Fruit fly (Drosophila melanogaster) whole organism, embryonic: Measurements from ENCODE around the gene CG13096.

ENCODE experiments used
- Asciz ChIP-seq: fragments of 200-800 bp; sonication (Bioruptor generic); optimal IDR thresholded peaks from 2 replicates; lab custom pipeline; 2017; ENCODE audit warnings: missing biosample characterization, mild to moderate bottlenecking, missing genetic modification characterization, missing genetic modification reagents
- Bdp1 ChIP-seq: fragments of 200-800 bp; sonication (Bioruptor generic); optimal IDR thresholded peaks from 3 replicates; lab custom pipeline; 2016; ENCODE audit warnings: missing biosample characterization, missing genetic modification characterization
- Bteb2 ChIP-seq: fragments of 200-800 bp; sonication (Bioruptor generic); optimal IDR thresholded peaks from 2 replicates; lab custom pipeline; 2016; ENCODE audit warnings: missing biosample characterization, missing genetic modification characterization
- CG11504 ChIP-seq: fragments of 200-800 bp; sonication (Bioruptor generic); optimal IDR thresholded peaks from 3 replicates; lab custom pipeline; 2019; ENCODE audit warnings: missing biosample characterization, mild to moderate bottlenecking, missing genetic modification characterization, moderate library complexity
- CG11723 ChIP-seq: fragments of 200-800 bp; sonication (Bioruptor generic); optimal IDR thresholded peaks from 2 replicates; lab custom pipeline; 2017; ENCODE audit warnings: missing biosample characterization, mild to moderate bottlenecking, missing genetic modification characterization
- CG1233 ChIP-seq: fragments of 200-800 bp; sonication (Bioruptor generic); optimal IDR thresholded peaks from 4 replicates; lab custom pipeline; 2018; ENCODE audit warnings: missing biosample characterization, mild to moderate bottlenecking, missing genetic modification characterization
- CG13123 ChIP-seq: fragments of 200-800 bp; sonication (Bioruptor generic); optimal IDR thresholded peaks from 2 replicates; lab custom pipeline; 2016; ENCODE audit warnings: missing biosample characterization, missing genetic modification characterization
- CG15696 ChIP-seq: fragments of 200-800 bp; sonication (Bioruptor generic); optimal IDR thresholded peaks from 2 replicates; lab custom pipeline; 2019; ENCODE audit warnings: missing biosample characterization, mild to moderate bottlenecking, missing genetic modification characterization, moderate library complexity
- CG17361 ChIP-seq: fragments of 200-800 bp; sonication (Bioruptor generic); IDR thresholded peaks from 3 replicates; pipeline ENCODE4 v1.3.6; 2022; ENCODE audit warnings: missing biosample characterization, missing genetic modification characterization
- CG1792 ChIP-seq: fragments of 200-800 bp; sonication (Bioruptor generic); optimal IDR thresholded peaks from 2 replicates; lab custom pipeline; 2016; ENCODE audit warnings: missing biosample characterization, missing genetic modification characterization
- CG18011 ChIP-seq: fragments of 200-800 bp; sonication (Bioruptor generic); optimal IDR thresholded peaks from 2 replicates; lab custom pipeline; 2017; ENCODE audit warnings: missing biosample characterization, missing genetic modification characterization, mild to moderate bottlenecking, moderate library complexity, missing genotype
- CG18262 ChIP-seq: fragments of 200-800 bp; optimal IDR thresholded peaks from 3 replicates; lab custom pipeline; 2019; ENCODE audit warnings: missing biosample characterization, mild to moderate bottlenecking, missing genetic modification characterization, moderate library complexity
- CG30403 ChIP-seq: fragments of 200-800 bp; sonication (Bioruptor generic); optimal IDR thresholded peaks from 3 replicates; lab custom pipeline; 2016; ENCODE audit warnings: missing biosample characterization, missing genetic modification characterization
- CG31388 ChIP-seq: fragments of 200-800 bp; sonication (Bioruptor generic); optimal IDR thresholded peaks from 2 replicates; lab custom pipeline; 2016; ENCODE audit warnings: missing biosample characterization, missing genetic modification characterization
- CG32767 ChIP-seq: fragments of 200-800 bp; sonication (Bioruptor generic); IDR thresholded peaks from 2 replicates; pipeline ENCODE4 v1.3.6; 2022; ENCODE audit warnings: missing biosample characterization, missing genetic modification characterization
- CG42726 ChIP-seq: fragments of 200-800 bp; sonication (Bioruptor generic); IDR thresholded peaks from 2 replicates; pipeline ENCODE4 v1.3.6; 2022; ENCODE audit warnings: missing biosample characterization, missing genetic modification characterization; ENCODE audit not compliant: partially characterized antibody
- CG6175 ChIP-seq: fragments of 200-800 bp; sonication (Bioruptor generic); IDR thresholded peaks from 3 replicates; pipeline ENCODE4 v1.3.6; 2022; ENCODE audit warnings: missing biosample characterization, missing genetic modification characterization
- CG6765 ChIP-seq: fragments of 200-800 bp; sonication (Bioruptor generic); optimal IDR thresholded peaks from 3 replicates; lab custom pipeline; 2017; ENCODE audit warnings: missing biosample characterization, mild to moderate bottlenecking, missing genetic modification characterization
- CG7271 ChIP-seq: fragments of 200-800 bp; sonication (Bioruptor generic); optimal IDR thresholded peaks from 2 replicates; lab custom pipeline; 2018; ENCODE audit warnings: missing biosample characterization, mild to moderate bottlenecking, missing genetic modification characterization, moderate library complexity
- CG7357 ChIP-seq: fragments of 200-800 bp; sonication (Bioruptor generic); IDR thresholded peaks from 3 replicates; pipeline ENCODE4 v1.3.6; 2022; ENCODE audit warnings: missing biosample characterization, missing genetic modification characterization
- CG8359 ChIP-seq: fragments of 200-800 bp; sonication (Bioruptor generic); optimal IDR thresholded peaks from 2 replicates; lab custom pipeline; 2017; ENCODE audit warnings: missing biosample characterization, mild to moderate bottlenecking, missing genetic modification characterization, borderline replicate concordance
- CG8388 ChIP-seq: fragments of 200-800 bp; sonication (Bioruptor generic); optimal IDR thresholded peaks from 2 replicates; lab custom pipeline; 2019; ENCODE audit warnings: missing biosample characterization, mild to moderate bottlenecking, missing genetic modification characterization, moderate library complexity
- CG9817 ChIP-seq: fragments of 200-800 bp; sonication (Bioruptor generic); optimal IDR thresholded peaks from 2 replicates; lab custom pipeline; 2018; ENCODE audit warnings: missing biosample characterization, mild to moderate bottlenecking, missing genetic modification characterization, moderate library complexity
- CG9876 ChIP-seq: fragments of 200-800 bp; sonication (Bioruptor generic); optimal IDR thresholded peaks from 2 replicates; lab custom pipeline; 2016; ENCODE audit warnings: missing biosample characterization, missing genetic modification characterization
- Dll ChIP-seq: fragments of 200-800 bp; sonication (Bioruptor generic); IDR thresholded peaks from 4 replicates; pipeline ENCODE4 v1.3.6; 2022; ENCODE audit warnings: missing biosample characterization, missing genetic modification characterization; ENCODE audit not compliant: partially characterized antibody
- Drgx ChIP-seq: fragments of 200-800 bp; sonication (Bioruptor generic); IDR thresholded peaks from 2 replicates; pipeline ENCODE4 v1.3.6; 2022; ENCODE audit warnings: missing biosample characterization, missing genetic modification characterization
- Fer1 ChIP-seq: fragments of 200-800 bp; sonication (Bioruptor generic); optimal IDR thresholded peaks from 2 replicates; lab custom pipeline; 2017; ENCODE audit warnings: missing biosample characterization, mild to moderate bottlenecking, missing genetic modification characterization
- Fer2 ChIP-seq: fragments of 200-800 bp; sonication (Bioruptor generic); optimal IDR thresholded peaks from 2 replicates; lab custom pipeline; 2018; ENCODE audit warnings: missing biosample characterization, mild to moderate bottlenecking, missing genetic modification characterization, moderate library complexity
- H15 ChIP-seq: fragments of 200-800 bp; sonication (Bioruptor generic); IDR thresholded peaks from 3 replicates; pipeline ENCODE4 v1.3.6; 2022; ENCODE audit warnings: missing biosample characterization, missing genetic modification characterization
- Lhr ChIP-seq: fragments of 200-800 bp; sonication (Bioruptor generic); optimal IDR thresholded peaks from 3 replicates; lab custom pipeline; 2017; ENCODE audit warnings: mild to moderate bottlenecking, missing biosample characterization, missing genetic modification reagents, missing genetic modification characterization
- MESR4 ChIP-seq: fragments of 200-800 bp; sonication (Bioruptor generic); optimal IDR thresholded peaks from 2 replicates; lab custom pipeline; 2018; ENCODE audit warnings: missing biosample characterization, mild to moderate bottlenecking, missing genetic modification characterization, moderate library complexity
- Myb ChIP-seq: fragments of 200-800 bp; sonication (Bioruptor generic); optimal IDR thresholded peaks from 2 replicates; lab custom pipeline; 2016; ENCODE audit warnings: missing biosample characterization, missing genetic modification characterization
- NC2α ChIP-seq: fragments of 200-800 bp; sonication (Bioruptor generic); optimal IDR thresholded peaks from 2 replicates; lab custom pipeline; 2016; ENCODE audit warnings: missing biosample characterization, missing genetic modification characterization
- NC2β ChIP-seq: fragments of 200-800 bp; sonication (Bioruptor generic); optimal IDR thresholded peaks from 2 replicates; lab custom pipeline; 2016; ENCODE audit warnings: missing biosample characterization, missing genetic modification characterization
- Oaz ChIP-seq: fragments of 200-800 bp; sonication (Bioruptor generic); IDR thresholded peaks from 2 replicates; pipeline ENCODE4 v1.3.6; 2022; ENCODE audit warnings: missing biosample characterization, missing genetic modification characterization
- Rx ChIP-seq: fragments of 200-800 bp; sonication (Bioruptor generic); IDR thresholded peaks from 2 replicates; pipeline ENCODE4 v1.3.6; 2022; ENCODE audit warnings: missing biosample characterization, missing genetic modification characterization
- ash1 ChIP-seq: fragments of 200-800 bp; sonication (Bioruptor generic); optimal IDR thresholded peaks from 2 replicates; lab custom pipeline; 2018; ENCODE audit warnings: missing biosample characterization, mild to moderate bottlenecking, missing genetic modification characterization
- en ChIP-seq: fragments of 200-800 bp; sonication (Bioruptor generic); optimal IDR thresholded peaks from 2 replicates; lab custom pipeline; 2016; ENCODE audit warnings: missing biosample characterization, missing genetic modification characterization
- gcm2 ChIP-seq: fragments of 200-800 bp; sonication (Bioruptor generic); optimal IDR thresholded peaks from 2 replicates; lab custom pipeline; 2016; ENCODE audit warnings: missing biosample characterization, missing genetic modification characterization
- gro ChIP-seq: fragments of 200-800 bp; sonication (Bioruptor generic); optimal IDR thresholded peaks from 2 replicates; lab custom pipeline; 2016; ENCODE audit warnings: missing biosample characterization, missing genetic modification characterization
- ham ChIP-seq: fragments of 200-800 bp; sonication (Bioruptor generic); IDR thresholded peaks from 2 replicates; pipeline ENCODE4 v1.3.6; 2022; ENCODE audit warnings: missing biosample characterization, missing genetic modification characterization
- hkb ChIP-seq, 2 experiments: fragments of 200-800 bp in 1 of 2; fragments of >200 bp in 1 of 2; sonication (Bioruptor generic) in 1 of 2; IDR thresholded peaks in 1 of 2; optimal IDR thresholded peaks in 1 of 2; 2 replicates each; pipeline versions ENCODE4 v1.3.6 to Lab custom; 2017 to 2022; ENCODE audit warnings: missing biosample characterization in 1 of 2, missing genetic modification characterization in 1 of 2
- insv ChIP-seq, 2 experiments: fragments of 200-800 bp; sonication (Bioruptor generic); optimal IDR thresholded peaks; 3 replicates each; lab custom pipeline; 2016 to 2018; ENCODE audit warnings: missing biosample characterization in 2 of 2, missing genetic modification characterization in 2 of 2
- otp ChIP-seq: fragments of 200-800 bp; sonication (Bioruptor generic); IDR thresholded peaks from 3 replicates; pipeline ENCODE4, ENCODE4 v1.3.6; 2022; ENCODE audit warnings: missing biosample characterization, missing genetic modification characterization
- pros ChIP-seq: fragments of 200-800 bp; sonication (Bioruptor generic); optimal IDR thresholded peaks from 3 replicates; lab custom pipeline; 2019; ENCODE audit warnings: missing biosample characterization, mild to moderate bottlenecking, missing genetic modification characterization, moderate library complexity
- sima ChIP-seq: fragments of 200-800 bp; sonication (Bioruptor generic); optimal IDR thresholded peaks from 2 replicates; lab custom pipeline; 2016; ENCODE audit warnings: missing biosample characterization, missing genetic modification characterization
- slbo ChIP-seq: fragments of 200-800 bp; sonication (Bioruptor generic); IDR thresholded peaks from 2 replicates; pipeline ENCODE4 v1.3.6; 2022; ENCODE audit warnings: missing biosample characterization, missing genetic modification characterization
- sqz ChIP-seq: fragments of 200-800 bp; sonication (Bioruptor generic); optimal IDR thresholded peaks from 3 replicates; lab custom pipeline; 2018; ENCODE audit warnings: missing biosample characterization, mild to moderate bottlenecking, missing genetic modification characterization
- ssp ChIP-seq: fragments of 200-800 bp; sonication (Bioruptor generic); IDR thresholded peaks from 2 replicates; pipeline ENCODE4 v1.3.6; 2022; ENCODE audit warnings: missing biosample characterization, missing genetic modification characterization
- stwl ChIP-seq: fragments of 200-800 bp; sonication (Bioruptor generic); optimal IDR thresholded peaks from 3 replicates; lab custom pipeline; 2018; ENCODE audit warnings: missing biosample characterization, mild to moderate bottlenecking, missing genetic modification characterization, moderate library complexity
- wor ChIP-seq: fragments of 200-800 bp; sonication (Bioruptor generic); IDR thresholded peaks from 2 replicates; pipeline ENCODE4 v1.3.6; 2022; ENCODE audit warnings: missing biosample characterization, missing genetic modification characterization

CG13096 gene

DNA sequence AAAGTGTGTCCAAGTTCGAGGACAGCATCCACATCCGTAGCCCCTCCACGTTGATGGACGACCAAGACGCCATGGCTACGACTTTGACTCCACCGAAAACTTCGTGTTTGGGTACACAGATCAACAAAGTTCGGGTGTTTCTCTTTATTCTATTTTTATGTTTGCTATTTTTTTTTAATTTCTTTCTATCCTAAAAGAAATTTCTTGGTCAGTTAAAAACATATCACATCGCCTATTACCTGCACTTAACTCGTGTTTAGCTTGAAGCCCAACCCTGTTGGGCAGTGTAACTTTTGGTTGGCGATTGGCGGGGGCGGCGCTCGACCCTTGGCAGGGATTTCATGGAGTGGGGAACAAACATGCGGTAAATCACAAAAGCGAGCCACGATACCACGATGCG lies 38.2 kb downstream of the CG13096 start (continued):
- TF ChIP-seq Bteb2 (GFP tag; lab: Kevin White, UChicago), result no peak
- peak; percentile 54; the same call in 1 of the 2 replicates for TF ChIP-seq CG32767 (GFP tag; lab: Robert Waterston, UW)
- TF ChIP-seq sqz (GFP tag; lab: Kevin White, UChicago), result no peak
- no peak for TF ChIP-seq CG9876 (GFP tag; lab: Kevin White, UChicago)
- no peak for TF ChIP-seq ham (GFP tag; lab: Robert Waterston, UW)
- no peak for TF ChIP-seq NC2β (GFP tag; lab: Kevin White, UChicago)
- no peak for TF ChIP-seq CG18011 (GFP tag; lab: Kevin White, UChicago)
- peak; percentile 65; the same call in 2 of the 3 replicates for TF ChIP-seq H15 (GFP tag; lab: Robert Waterston, UW)
- TF ChIP-seq CG42726, result no peak
- no peak for TF ChIP-seq Lhr (GFP tag; lab: Kevin White, UChicago)
- TF ChIP-seq Oaz (GFP tag; lab: Robert Waterston, UW), result peak; percentile 42
- TF ChIP-seq NC2α (GFP tag; lab: Kevin White, UChicago), result no peak
- no peak for TF ChIP-seq gcm2
- no peak for TF ChIP-seq Dll (GFP tag; lab: Robert Waterston, UW)
- peak; percentile 54 for TF ChIP-seq CG1233 (GFP tag; lab: Kevin White, UChicago)
- TF ChIP-seq CG15696, result no peak
- TF ChIP-seq CG30403, result peak; percentile 37
- TF ChIP-seq insv (GFP tag; optimal IDR thresholded peaks at IDR 0.05; lab: Kevin White, UChicago), result no peak
- TF ChIP-seq otp, result peak; percentile 75
- peak; percentile 57; the same call in 2 of the 3 replicates for TF ChIP-seq CG7357
- no peak for TF ChIP-seq Fer1 (GFP tag; lab: Kevin White, UChicago)
- no peak for TF ChIP-seq Myb (GFP tag; lab: Kevin White, UChicago)
- TF ChIP-seq stwl, result no peak
- peak; percentile 42 for TF ChIP-seq CG11504
- TF ChIP-seq CG13123 (GFP tag; lab: Kevin White, UChicago), result no peak
- TF ChIP-seq sima (GFP tag; lab: Kevin White, UChicago), result no peak
- TF ChIP-seq Drgx (GFP tag; lab: Robert Waterston, UW), result peak; percentile 50; the same call in 1 of the 2 replicates
- TF ChIP-seq CG31388, result no peak
- TF ChIP-seq hkb (optimal IDR thresholded peaks at IDR 0.05; lab: Kevin White, UChicago), result no peak
- peak; percentile 60 for TF ChIP-seq hkb (GFP tag; IDR thresholded peaks at IDR 0.05; lab: Robert Waterston, UW)
- TF ChIP-seq MESR4 (GFP tag; lab: Kevin White, UChicago), result no peak
- peak; percentile 40 for TF ChIP-seq CG8359 (GFP tag; lab: Kevin White, UChicago)
- TF ChIP-seq CG9817 (tag; lab: Kevin White, UChicago), result peak; percentile 7
- no peak for TF ChIP-seq pros
- no peak for TF ChIP-seq ash1 (GFP tag; lab: Kevin White, UChicago)
- peak; percentile 13 for TF ChIP-seq Asciz (GFP tag; lab: Kevin White, UChicago)
- peak; percentile 12; the same call in 1 of the 2 replicates for TF ChIP-seq wor (GFP tag; lab: Robert Waterston, UW)
- TF ChIP-seq CG18262 (tag; lab: Kevin White, UChicago), result peak; percentile 59
- TF ChIP-seq CG1792, result peak; percentile 21
- peak; percentile 46 for TF ChIP-seq CG8388
- no peak for TF ChIP-seq Fer2
- TF ChIP-seq gro, result no peak
- peak; percentile 45; the same call in 1 of the 2 replicates for TF ChIP-seq ssp (GFP tag; lab: Robert Waterston, UW)
- TF ChIP-seq Bdp1 (GFP tag; lab: Kevin White, UChicago), result no peak
- TF ChIP-seq en, result no peak
- peak; percentile 25 for TF ChIP-seq CG11723
- TF ChIP-seq CG17361 (GFP tag; lab: Robert Waterston, UW), result peak; percentile 59
- TF ChIP-seq Rx (GFP tag; lab: Robert Waterston, UW), result no peak
- TF ChIP-seq slbo (GFP tag; lab: Robert Waterston, UW), result peak; percentile 59
- no peak for TF ChIP-seq CG6175
- TF ChIP-seq CG6765 (GFP tag; lab: Kevin White, UChicago), result no peak
- no peak for TF ChIP-seq CG7271 (tag; lab: Kevin White, UChicago)
